Fruit fly (Drosophila melanogaster) whole organism, pupa: Measurements from ENCODE around the gene Der-1.

Source experiments
- CG10348 ChIP-seq: fragments of 200-800 bp; sonication (Bioruptor generic); IDR thresholded peaks from 2 replicates; pipeline ENCODE4 v1.3.6; 2022; ENCODE audit warnings: missing biosample characterization, missing genetic modification characterization
- CG14655 ChIP-seq: fragments of 200-800 bp; sonication (Bioruptor generic); optimal IDR thresholded peaks from 3 replicates; lab custom pipeline; 2017; ENCODE audit warnings: mild to moderate bottlenecking, missing biosample characterization, missing genetic modification reagents, missing genetic modification characterization
- CG15710 ChIP-seq: fragments of 200-800 bp; sonication (Bioruptor generic); optimal IDR thresholded peaks from 2 replicates; lab custom pipeline; 2018; ENCODE audit warnings: missing biosample characterization, mild to moderate bottlenecking, missing genetic modification characterization, moderate library complexity
- CG17806 ChIP-seq: fragments of 200-800 bp; sonication (Bioruptor generic); optimal IDR thresholded peaks from 2 replicates; lab custom pipeline; 2018; ENCODE audit warnings: missing biosample characterization, mild to moderate bottlenecking, missing genetic modification characterization, moderate library complexity
- CG32121 ChIP-seq: fragments of 200-800 bp; sonication (Bioruptor generic); IDR thresholded peaks from 2 replicates; pipeline ENCODE4 v1.3.6; 2022; ENCODE audit warnings: missing biosample characterization, missing genetic modification characterization
- CG4496 ChIP-seq: fragments of 200-800 bp; sonication (Bioruptor generic); IDR thresholded peaks from 3 replicates; pipeline ENCODE4 v1.3.6; 2022; ENCODE audit warnings: missing biosample characterization, missing genetic modification characterization
- CG8301 ChIP-seq: fragments of 200-800 bp; sonication (Bioruptor generic); optimal IDR thresholded peaks from 2 replicates; lab custom pipeline; 2018; ENCODE audit warnings: missing biosample characterization, mild to moderate bottlenecking, missing genetic modification characterization
- CG9948 ChIP-seq: fragments of 200-800 bp; sonication (Bioruptor generic); optimal IDR thresholded peaks from 2 replicates; lab custom pipeline; 2018; ENCODE audit warnings: missing biosample characterization, mild to moderate bottlenecking, missing genetic modification characterization, moderate library complexity
- D1 ChIP-seq: fragments of 200-800 bp; sonication (Bioruptor generic); optimal IDR thresholded peaks from 2 replicates; lab custom pipeline; 2018; ENCODE audit warnings: missing biosample characterization, mild to moderate bottlenecking, missing genetic modification characterization, moderate library complexity
- EcR ChIP-seq: fragments of 200-800 bp; sonication (Bioruptor generic); optimal IDR thresholded peaks from 3 replicates; lab custom pipeline; 2019; ENCODE audit warnings: missing biosample characterization, missing genetic modification characterization, mild to moderate bottlenecking, moderate library complexity, missing genetic modification reagents
- Ets98B ChIP-seq: fragments of 200-800 bp; sonication (Bioruptor generic); IDR thresholded peaks from 2 replicates; pipeline ENCODE4 v1.3.6; 2022; ENCODE audit warnings: missing biosample characterization, missing genetic modification characterization
- Pif1A ChIP-seq: fragments of 200-800 bp; sonication (Bioruptor generic); optimal IDR thresholded peaks from 3 replicates; lab custom pipeline; 2016; ENCODE audit warnings: missing biosample characterization, missing genetic modification characterization
- fd96Ca ChIP-seq: fragments of 200-800 bp; sonication (Bioruptor generic); IDR thresholded peaks from 3 replicates; pipeline ENCODE4 v1.3.6; 2022; ENCODE audit warnings: missing biosample characterization, missing genetic modification characterization
- gl ChIP-seq: fragments of 200-800 bp; sonication (Bioruptor generic); optimal IDR thresholded peaks from 2 replicates; lab custom pipeline; 2018; ENCODE audit warnings: missing biosample characterization, mild to moderate bottlenecking, missing genetic modification characterization

- TF ChIP-seq CG9948, result no peak
- no peak for TF ChIP-seq CG14655 (GFP tag; lab: Kevin White, UChicago)
- TF ChIP-seq Pif1A, result no peak
- TF ChIP-seq CG17806 (tag; lab: Kevin White, UChicago), result no peak
- TF ChIP-seq Ets98B (GFP tag; lab: Robert Waterston, UW), result no peak
- no peak for TF ChIP-seq fd96Ca (GFP tag; lab: Robert Waterston, UW)
- no peak for TF ChIP-seq CG32121
- no peak for TF ChIP-seq CG15710 (tag; lab: Kevin White, UChicago)
- TF ChIP-seq CG8301 (tag; lab: Kevin White, UChicago), result no peak
- no peak for TF ChIP-seq CG10348 (GFP tag; lab: Robert Waterston, UW)
- no peak for TF ChIP-seq gl (tag; lab: Kevin White, UChicago)
- TF ChIP-seq D1, result no peak
- no peak for TF ChIP-seq CG4496 (GFP tag; lab: Robert Waterston, UW)
- TF ChIP-seq EcR (GFP tag; lab: Kevin White, UChicago), result no peak
Observed at dm6 chr2L:1970312-1970929, 3.3 kb upstream of the Der-1 start, which contains the start of gene erm.
